Worm (Caenorhabditis elegans) whole organism, young adult: ENCODE results near the gene glp-1.

Experiments
- B0261.1 ChIP-seq: sonication (generic microtip); optimal IDR thresholded peaks from 2 replicates; lab custom pipeline; 2016; ENCODE audit warnings: mild to moderate bottlenecking, missing genetic modification characterization, moderate library complexity, missing compliant biosample characterization
- D2030.7 ChIP-seq: fragments of 200-800 bp; sonication (Bioruptor generic); IDR thresholded peaks from 2 replicates; pipeline ENCODE4 v1.3.6; 2022; ENCODE audit warnings: missing genetic modification reagents, missing genetic modification characterization, missing compliant biosample characterization
- F22D6.2 ChIP-seq: sonication (generic microtip); optimal IDR thresholded peaks from 2 replicates; lab custom pipeline; 2016; ENCODE audit warnings: mild to moderate bottlenecking, missing genetic modification characterization, missing compliant biosample characterization
- F23B12.7 ChIP-seq: sonication (generic microtip); optimal IDR thresholded peaks from 2 replicates; lab custom pipeline; 2017; ENCODE audit warnings: missing genetic modification characterization, mild to moderate bottlenecking, missing compliant biosample characterization, antibody characterized with exemption, moderate library complexity; ENCODE audit not compliant: insufficient read depth
- F33H1.4 ChIP-seq: fragments of 200-800 bp; sonication (Bioruptor generic); IDR thresholded peaks from 2 replicates; pipeline ENCODE4 v1.3.6; 2022; ENCODE audit warnings: missing genetic modification reagents, missing genetic modification characterization, missing compliant biosample characterization
- F49E8.2 ChIP-seq: sonication (generic microtip); optimal IDR thresholded peaks from 3 replicates; lab custom pipeline; 2017; ENCODE audit warnings: missing genetic modification characterization, mild to moderate bottlenecking, missing compliant biosample characterization, antibody characterized with exemption, moderate library complexity; ENCODE audit not compliant: insufficient read depth
- F57A8.1 ChIP-seq: fragments of 200-800 bp; sonication (Bioruptor generic); optimal IDR thresholded peaks from 2 replicates; lab custom pipeline; 2018; ENCODE audit warnings: mild to moderate bottlenecking, missing genetic modification characterization, moderate library complexity, missing compliant biosample characterization
- Y53F4B.3 ChIP-seq: fragments of 200-800 bp; sonication (Bioruptor generic); IDR thresholded peaks from 2 replicates; pipeline ENCODE4 v1.3.6; 2022; ENCODE audit warnings: missing genetic modification reagents, missing genetic modification characterization, missing compliant biosample characterization
- Y53G8AR.9 ChIP-seq: fragments of 200-800 bp; sonication (Bioruptor generic); conservative IDR thresholded peaks from 2 replicates; pipeline ENCODE4 v1.3.6; 2022; ENCODE audit warnings: missing genetic modification reagents, missing genetic modification characterization, missing compliant biosample characterization
- Y79H2A.3 ChIP-seq: fragments of 200-800 bp; sonication (Bioruptor generic); conservative IDR thresholded peaks from 2 replicates; pipeline ENCODE4 v1.3.6; 2022; ENCODE audit warnings: missing genetic modification reagents, missing genetic modification characterization, missing compliant biosample characterization
- Y95B8A.8 ChIP-seq: fragments of 200-800 bp; sonication (Bioruptor generic); IDR thresholded peaks from 2 replicates; pipeline ENCODE4 v1.3.6; 2022; ENCODE audit warnings: missing genetic modification reagents, missing genetic modification characterization, missing compliant biosample characterization
- ama-1 ChIP-seq, 3 experiments: fragments of 150-350 bp in 1 of 3; sonication (generic microtip) in 2 of 3; optimal IDR thresholded peaks; 2 replicates each; lab custom pipeline; 2014 to 2018; ENCODE audit warnings: missing biosample characterization in 2 of 3, missing genetic modification characterization in 2 of 3, missing genetic modification reagents in 2 of 3
- athp-1 ChIP-seq: sonication (generic microtip); optimal IDR thresholded peaks from 2 replicates; lab custom pipeline; 2017; ENCODE audit warnings: mild to moderate bottlenecking, missing genetic modification characterization, missing compliant biosample characterization
- attf-5 ChIP-seq: fragments of 200-800 bp; sonication (Bioruptor generic); optimal IDR thresholded peaks from 2 replicates; lab custom pipeline; 2018; ENCODE audit warnings: mild to moderate bottlenecking, missing genetic modification characterization, missing compliant biosample characterization
- attf-6 ChIP-seq: fragments of 200-800 bp; sonication (Bioruptor generic); IDR thresholded peaks from 2 replicates; pipeline ENCODE4 v1.3.6; 2022; ENCODE audit warnings: missing genetic modification reagents, missing genetic modification characterization, missing compliant biosample characterization
- cebp-1 ChIP-seq, 2 experiments: fragments of 200-800 bp in 1 of 2; sonication (Bioruptor generic) in 1 of 2; sonication (generic microtip) in 1 of 2; IDR thresholded peaks in 1 of 2; optimal IDR thresholded peaks in 1 of 2; 2 replicates each; pipeline versions ENCODE4 v1.3.6 to Lab custom; 2017 to 2022; ENCODE audit warnings: missing compliant biosample characterization in 2 of 2, missing genetic modification characterization in 2 of 2, mild to moderate bottlenecking in 1 of 2, missing genetic modification reagents in 1 of 2, moderate library complexity in 1 of 2
- ceh-27 ChIP-seq: fragments of 200-800 bp; sonication (Bioruptor generic); optimal IDR thresholded peaks from 2 replicates; lab custom pipeline; 2018; ENCODE audit warnings: mild to moderate bottlenecking, missing genetic modification characterization, moderate library complexity, missing compliant biosample characterization
- ceh-91 ChIP-seq: fragments of 200-800 bp; sonication (Bioruptor generic); IDR thresholded peaks from 2 replicates; pipeline ENCODE4 v1.3.6; 2022; ENCODE audit warnings: missing genetic modification reagents, missing genetic modification characterization, missing compliant biosample characterization
- chd-7 ChIP-seq: sonication (generic microtip); optimal IDR thresholded peaks from 2 replicates; lab custom pipeline; 2016; ENCODE audit warnings: mild to moderate bottlenecking, missing genetic modification characterization, moderate library complexity, missing compliant biosample characterization
- dox-1 ChIP-seq: fragments of 200-800 bp; sonication (Bioruptor generic); IDR thresholded peaks from 2 replicates; pipeline ENCODE4 v1.3.6; 2022; ENCODE audit warnings: missing genetic modification reagents, missing genetic modification characterization, missing compliant biosample characterization
- dpff-1 ChIP-seq: sonication (generic microtip); optimal IDR thresholded peaks from 2 replicates; lab custom pipeline; 2017; ENCODE audit warnings: mild to moderate bottlenecking, missing genetic modification characterization, missing compliant biosample characterization
- dpl-1 ChIP-seq: fragments of 150-350 bp; optimal IDR thresholded peaks from 2 replicates; lab custom pipeline; 2014; ENCODE audit warnings: missing biosample characterization, missing genetic modification reagents, missing genetic modification characterization
- efl-1 ChIP-seq: fragments of 150-350 bp; optimal IDR thresholded peaks from 2 replicates; lab custom pipeline; 2014; ENCODE audit warnings: missing biosample characterization, missing genetic modification reagents, missing genetic modification characterization
- ekl-4 ChIP-seq: fragments of 200-800 bp; sonication (Bioruptor generic); IDR thresholded peaks from 2 replicates; pipeline ENCODE4 v1.3.6; 2022; ENCODE audit warnings: missing genetic modification reagents, missing genetic modification characterization, missing compliant biosample characterization
- ets-4 ChIP-seq: fragments of 200-800 bp; sonication (Bioruptor generic); optimal IDR thresholded peaks from 2 replicates; lab custom pipeline; 2018; ENCODE audit warnings: mild to moderate bottlenecking, missing genetic modification characterization, missing compliant biosample characterization
- hlh-12 ChIP-seq: sonication (generic microtip); optimal IDR thresholded peaks from 2 replicates; lab custom pipeline; 2016; ENCODE audit warnings: missing genetic modification characterization, missing compliant biosample characterization
- hlh-26 ChIP-seq: fragments of 200-800 bp; sonication (Bioruptor generic); conservative IDR thresholded peaks from 2 replicates; pipeline ENCODE4 v1.3.6; 2022; ENCODE audit warnings: missing genetic modification reagents, missing genetic modification characterization, missing compliant biosample characterization
- let-526 ChIP-seq: fragments of 200-800 bp; sonication (Bioruptor generic); IDR thresholded peaks from 2 replicates; pipeline ENCODE4 v1.3.6; 2022; ENCODE audit warnings: missing genetic modification reagents, missing genetic modification characterization, missing compliant biosample characterization
- lin-26 ChIP-seq: fragments of 200-800 bp; sonication (Bioruptor generic); IDR thresholded peaks from 2 replicates; pipeline ENCODE4 v1.3.6; 2022; ENCODE audit warnings: missing genetic modification reagents, missing genetic modification characterization, missing compliant biosample characterization
- lin-35 ChIP-seq, 3 experiments: fragments of 150-350 bp in 2 of 3; sonication (generic microtip) in 1 of 3; optimal IDR thresholded peaks; 2 replicates each; lab custom pipeline; 2014 to 2018; ENCODE audit warnings: missing biosample characterization in 3 of 3, missing genetic modification characterization in 3 of 3, missing genetic modification reagents in 3 of 3
- lin-54 ChIP-seq: fragments of 200-800 bp; sonication (Bioruptor generic); optimal IDR thresholded peaks from 2 replicates; lab custom pipeline; 2018; ENCODE audit warnings: mild to moderate bottlenecking, missing genetic modification characterization, missing compliant biosample characterization
- lsl-1 ChIP-seq: fragments of 200-800 bp; sonication (Bioruptor generic); optimal IDR thresholded peaks from 2 replicates; lab custom pipeline; 2018; ENCODE audit warnings: mild to moderate bottlenecking, missing genetic modification characterization, moderate library complexity, missing compliant biosample characterization
- madf-8 ChIP-seq: fragments of 200-800 bp; sonication (Bioruptor generic); conservative IDR thresholded peaks from 2 replicates; pipeline ENCODE4 v1.3.6; 2022; ENCODE audit warnings: missing genetic modification reagents, missing genetic modification characterization, missing compliant biosample characterization
- mel-28 ChIP-seq: sonication (generic microtip); optimal IDR thresholded peaks from 2 replicates; lab custom pipeline; 2016; ENCODE audit warnings: borderline replicate concordance, mild to moderate bottlenecking, missing genetic modification characterization, missing compliant biosample characterization
- nhr-120 ChIP-seq: fragments of 200-800 bp; sonication (Bioruptor generic); IDR thresholded peaks from 2 replicates; pipeline ENCODE4 v1.3.6; 2022; ENCODE audit warnings: missing genetic modification characterization, missing compliant biosample characterization
- nhr-27 ChIP-seq: fragments of 200-800 bp; sonication (Bioruptor generic); optimal IDR thresholded peaks from 2 replicates; lab custom pipeline; 2018; ENCODE audit warnings: mild to moderate bottlenecking, missing genetic modification characterization, moderate library complexity, missing compliant biosample characterization
- rcor-1 ChIP-seq: fragments of 200-800 bp; sonication (Bioruptor generic); IDR thresholded peaks from 2 replicates; pipeline ENCODE4 v1.3.6; 2022; ENCODE audit warnings: missing genetic modification reagents, missing genetic modification characterization, missing compliant biosample characterization
- snpc-1.1 ChIP-seq: sonication (generic microtip); optimal IDR thresholded peaks from 2 replicates; lab custom pipeline; 2017; ENCODE audit warnings: missing genetic modification characterization, mild to moderate bottlenecking, missing compliant biosample characterization, antibody characterized with exemption, moderate library complexity, missing genotype, missing genetic modification reagents; ENCODE audit not compliant: insufficient read depth
- snpc-1.3 ChIP-seq: sonication (generic microtip); optimal IDR thresholded peaks from 2 replicates; lab custom pipeline; 2017; ENCODE audit warnings: missing genetic modification characterization, mild to moderate bottlenecking, missing compliant biosample characterization, antibody characterized with exemption, moderate library complexity, missing genotype, missing genetic modification reagents; ENCODE audit not compliant: insufficient read depth
- xnd-1 ChIP-seq: sonication (generic microtip); optimal IDR thresholded peaks from 2 replicates; lab custom pipeline; 2016; ENCODE audit warnings: missing genotype, missing genetic modification reagents, missing genetic modification characterization, missing compliant biosample characterization
- zim-3 ChIP-seq: sonication (generic microtip); optimal IDR thresholded peaks from 2 replicates; lab custom pipeline; 2017; ENCODE audit warnings: mild to moderate bottlenecking, missing genetic modification characterization, moderate library complexity, missing compliant biosample characterization
- ztf-26 ChIP-seq: sonication (generic microtip); optimal IDR thresholded peaks from 2 replicates; lab custom pipeline; 2017; ENCODE audit warnings: missing genetic modification characterization, missing compliant biosample characterization
- ztf-6 ChIP-seq: fragments of 200-800 bp; sonication (Bioruptor generic); IDR thresholded peaks from 2 replicates; pipeline ENCODE4 v1.3.6; 2022; ENCODE audit warnings: missing genetic modification reagents, missing genetic modification characterization, missing compliant biosample characterization

The glp-1 gene

DNA sequence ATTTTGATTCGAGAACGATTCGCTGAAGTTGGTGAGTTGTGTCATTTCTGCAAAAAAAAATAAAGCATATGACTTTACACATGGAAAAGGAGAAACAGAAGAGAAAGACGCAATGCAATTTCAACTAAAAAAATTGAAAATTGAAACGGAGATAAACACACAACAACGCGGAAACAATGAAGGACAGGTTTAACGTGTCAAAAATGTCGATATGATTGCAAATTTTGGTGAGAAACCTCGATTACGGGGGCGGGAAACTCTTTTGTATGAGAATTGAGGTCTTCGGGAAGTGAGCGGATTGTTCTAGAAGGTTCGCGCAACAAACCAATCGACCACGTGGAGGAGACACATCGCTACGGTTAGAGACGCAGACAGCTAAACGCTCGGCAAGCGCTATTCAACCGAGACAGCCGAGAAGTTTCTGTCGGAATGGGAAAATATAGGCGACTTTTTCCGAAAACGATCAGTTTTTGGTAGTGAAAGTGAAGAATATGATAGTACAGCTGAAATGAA is 38.2 kb upstream of the glp-1 start, which contains the start of gene R107.5 (continued):
- peak; percentile 84 for TF ChIP-seq mel-28 (tag; lab: Kevin White, UChicago)
- TF ChIP-seq chd-7: peak; percentile 99
- TF ChIP-seq ztf-26 (tag; lab: Kevin White, UChicago): peak; percentile 98
- TF ChIP-seq Y95B8A.8 (GFP tag; lab: Robert Waterston, UW): peak; percentile 88
- peak; percentile 87 for TF ChIP-seq rcor-1 (GFP tag; lab: Robert Waterston, UW)
- TF ChIP-seq zim-3 (tag; lab: Kevin White, UChicago): peak; percentile 94
- TF ChIP-seq ztf-6: 0 out of 2 replicates have a peak, but pooled peaks have one; percentile 60
- TF ChIP-seq hlh-26 (GFP tag; lab: Robert Waterston, UW): no peak
- TF ChIP-seq efl-1: no peak
- TF ChIP-seq attf-5 (GFP tag; lab: Kevin White, UChicago): peak; percentile 80
- TF ChIP-seq Y53F4B.3 (GFP tag; lab: Robert Waterston, UW): no peak
- peak; percentile 98 for TF ChIP-seq let-526 (GFP tag; lab: Robert Waterston, UW)
- TF ChIP-seq cebp-1 (GFP tag; IDR thresholded peaks at IDR 0.05; lab: Robert Waterston, UW): peak; percentile 70; the same call in 1 of the 2 replicates
- peak; percentile 89 for TF ChIP-seq cebp-1 (tag; optimal IDR thresholded peaks at IDR 0.05; lab: Kevin White, UChicago)
- TF ChIP-seq F57A8.1 (GFP tag; lab: Kevin White, UChicago): no peak
- TF ChIP-seq hlh-12 (tag; lab: Kevin White, UChicago): no peak
- TF ChIP-seq B0261.1 (tag; lab: Kevin White, UChicago): peak; percentile 32
- peak; percentile 94 for TF ChIP-seq Y53G8AR.9
- 0 out of 2 replicates have a peak, but pooled peaks have one; percentile 68 for TF ChIP-seq nhr-120 (GFP tag; lab: Robert Waterston, UW)
- 0 out of 2 replicates have a peak, but pooled peaks have one; percentile 21 for TF ChIP-seq Y79H2A.3
- TF ChIP-seq ama-1 (optimal IDR thresholded peaks at IDR 0.05; lab: Kevin White, UChicago): peak; percentile 86
- TF ChIP-seq ama-1 (GFP tag; optimal IDR thresholded peaks at IDR 0.05; lab: Kevin White, UChicago): no peak
- peak; percentile 95 for TF ChIP-seq ceh-27
- TF ChIP-seq dpff-1 (tag; lab: Kevin White, UChicago): peak; percentile 95
- peak; percentile 88 for TF ChIP-seq F22D6.2 (tag; lab: Kevin White, UChicago)
- peak; percentile 90 for TF ChIP-seq athp-1 (tag; lab: Kevin White, UChicago)
- peak; percentile 55; the same call in 1 of the 2 replicates for TF ChIP-seq attf-6 (GFP tag; lab: Robert Waterston, UW)
- TF ChIP-seq dox-1 (GFP tag; lab: Robert Waterston, UW): peak; percentile 91
- peak; percentile 55 for TF ChIP-seq ets-4 (GFP tag; lab: Kevin White, UChicago)
- peak in 2 of 3 experiments; percentile 52 to 78 for TF ChIP-seq lin-35 (GFP tag; optimal IDR thresholded peaks at IDR 0.05; lab: Kevin White, UChicago)
- TF ChIP-seq, all 124 proteins: peak for 89

- TF ChIP-seq nhr-27 (tag; lab: Kevin White, UChicago) (no peak), lin-26 (no peak), xnd-1 (tag; lab: Kevin White, UChicago) (peak; percentile 29), efl-1 (peak; percentile 72), snpc-1.3 (tag; lab: Kevin White, UChicago) (peak; percentile 43), dpl-1 (GFP tag; lab: Kevin White, UChicago) (peak; percentile 28), ceh-91 (GFP tag; lab: Robert Waterston, UW) (peak; percentile 41; the same call in 1 of the 2 replicates), snpc-1.1 (tag; lab: Kevin White, UChicago) (peak; percentile 6), D2030.7 (GFP tag; lab: Robert Waterston, UW) (peak; percentile 57), let-526 (GFP tag; lab: Robert Waterston, UW) (no peak), lin-54 (GFP tag; lab: Kevin White, UChicago) (peak; percentile 66), ekl-4 (GFP tag; lab: Robert Waterston, UW) (no peak), F23B12.7 (peak; percentile 67), F49E8.2 (tag; lab: Kevin White, UChicago) (peak; percentile 48), F33H1.4 (GFP tag; lab: Robert Waterston, UW) (peak; percentile 87), madf-8 (GFP tag; lab: Robert Waterston, UW) (peak; percentile 39), ama-1 (optimal IDR thresholded peaks at IDR 0.05; lab: Kevin White, UChicago) (peak; percentile 39), ama-1 (GFP tag; optimal IDR thresholded peaks at IDR 0.05; lab: Kevin White, UChicago) (peak in 1 of 2 experiments; percentile 21), cebp-1 (GFP tag; IDR thresholded peaks at IDR 0.05; lab: Robert Waterston, UW) (no peak), cebp-1 (tag; optimal IDR thresholded peaks at IDR 0.05; lab: Kevin White, UChicago) (peak; percentile 76), lsl-1 (GFP tag; lab: Kevin White, UChicago) (peak; percentile 50)
These were observed 37.5 kb upstream of the glp-1 start, which contains the start of gene cls-2 for ce11 chrIII:9054414-9055147. TSS of gene cls-2 (plus strand) at chrIII:9055048.
